Fruit fly (Drosophila melanogaster) S2 (cell line): ENCODE measurements around the gene CG7631.

Experiments used
- CG8478 ChIP-seq: fragments of >200 bp; optimal IDR thresholded peaks from 2 replicates; lab custom pipeline; 2018
- CTCF ChIP-seq, 2 experiments: fragments of >200 bp; optimal IDR thresholded peaks; 2 replicates each; lab custom pipeline; 2018

- TF ChIP-seq CG8478 (lab: Kevin White, UChicago) (no peak), CTCF (optimal IDR thresholded peaks at IDR 0.05; lab: Kevin White, UChicago) (no peak)
Observed at dm6 chr2L:15616697-15617096, 11.8 kb upstream of the CG7631 start, which contains the start of gene CG11865.
